Comparison of ENCODE assay signal across 2 worm cellular contexts in genomic region chrII:13139573-13139972, ce11.
TF ChIP-seq lines count a peak whose summit lies in the region.

No protein-coding gene starts in this region.

TF ChIP-seq in whole organism, L3 larva, 47 proteins besides CTCF, POLR2A, EP300 and RAD21:
- TF ChIP-seq pha-4 (tag; optimal IDR thresholded peaks at IDR 0.05; lab: Kevin White, UChicago), result no peak
- no peak for TF ChIP-seq ztf-4 (tag; optimal IDR thresholded peaks at IDR 0.05; lab: Kevin White, UChicago)
- TF ChIP-seq lin-39 (tag; optimal IDR thresholded peaks at IDR 0.05; lab: Kevin White, UChicago), result no peak
- no peak for TF ChIP-seq unc-62 (GFP tag; optimal IDR thresholded peaks at IDR 0.05; lab: Kevin White, UChicago)
- no peak for TF ChIP-seq nhr-77 (tag; optimal IDR thresholded peaks at IDR 0.05; lab: Kevin White, UChicago)
- TF ChIP-seq ama-1 (optimal IDR thresholded peaks at IDR 0.05; lab: Kevin White, UChicago), result peak; percentile 51
- TF ChIP-seq nhr-43 (tag; optimal IDR thresholded peaks at IDR 0.05; lab: Kevin White, UChicago; ENCODE audit: poor library complexity, severe bottlenecking), result peak; percentile 28

TF ChIP-seq in whole organism, L4 larva, 104 proteins besides CTCF, POLR2A, EP300 and RAD21:
- TF ChIP-seq lin-1 (GFP tag; IDR thresholded peaks at IDR 0.05; lab: Robert Waterston, UW), result no peak
- no peak for TF ChIP-seq fos-1 (tag; optimal IDR thresholded peaks at IDR 0.05; lab: Kevin White, UChicago)
- TF ChIP-seq nhr-42 (GFP tag; IDR thresholded peaks at IDR 0.05; lab: Robert Waterston, UW), result 0 out of 2 replicates have a peak, but pooled peaks have one; percentile 7
- TF ChIP-seq ceh-44 (GFP tag; IDR thresholded peaks at IDR 0.05; lab: Robert Waterston, UW), result no peak
- TF ChIP-seq unc-62 (GFP tag; optimal IDR thresholded peaks at IDR 0.05 in 1 of 2; lab: Kevin White, UChicago), result peak in 1 of 2 experiments; percentile 68
- TF ChIP-seq unc-62 (tag; optimal IDR thresholded peaks at IDR 0.05; lab: Kevin White, UChicago), result no peak
TF ChIP-seq in whole organism, L4 larva: peak in this region for 2.

Comparison
In these comparisons a context has a peak if more than half of its experiments do, and no peak if none do; other contexts are left out.
1. Of the 28 proteins assayed by ChIP-seq in both whole organism, L4 larva and whole organism, L3 larva: peak only in whole organism, L4 larva: none; only in whole organism, L3 larva: ama-1; in both: none; in neither: 26; mixed calls (peak in some experiments, not most) for 1.